Fruit fly (Drosophila melanogaster) whole organism, embryonic: ENCODE data around the gene Nrd1.

Experiments used
- Adf1 ChIP-seq: fragments of 200-800 bp; sonication (Bioruptor generic); IDR thresholded peaks from 2 replicates; pipeline ENCODE4 v1.3.6; 2022; ENCODE audit warnings: missing biosample characterization, missing genetic modification characterization
- Awh ChIP-seq: fragments of 200-800 bp; sonication (Bioruptor generic); IDR thresholded peaks from 2 replicates; pipeline ENCODE4, ENCODE4 v1.3.6; 2022; ENCODE audit warnings: missing biosample characterization, missing genetic modification characterization
- CG10209 ChIP-seq: fragments of 200-800 bp; sonication (Bioruptor generic); optimal IDR thresholded peaks from 3 replicates; lab custom pipeline; 2017; ENCODE audit warnings: missing biosample characterization, mild to moderate bottlenecking, missing genetic modification characterization, missing genetic modification reagents
- CG10267 ChIP-seq: fragments of 200-800 bp; sonication (Bioruptor generic); optimal IDR thresholded peaks from 2 replicates; lab custom pipeline; 2018; ENCODE audit warnings: missing biosample characterization, mild to moderate bottlenecking, missing genetic modification characterization, moderate library complexity
- CG11093 ChIP-seq: fragments of 200-800 bp; sonication (Bioruptor generic); IDR thresholded peaks from 3 replicates; pipeline ENCODE4 v1.3.6; 2022; ENCODE audit warnings: missing biosample characterization, missing genetic modification characterization
- CG13424 ChIP-seq: fragments of 200-800 bp; sonication (Bioruptor generic); optimal IDR thresholded peaks from 2 replicates; lab custom pipeline; 2019; ENCODE audit warnings: missing biosample characterization, mild to moderate bottlenecking, missing genetic modification characterization, moderate library complexity
- CG15011 ChIP-seq: fragments of 200-800 bp; sonication (Bioruptor generic); optimal IDR thresholded peaks from 3 replicates; lab custom pipeline; 2018; ENCODE audit warnings: missing biosample characterization, mild to moderate bottlenecking, missing genetic modification characterization
- CG15696 ChIP-seq: fragments of 200-800 bp; sonication (Bioruptor generic); optimal IDR thresholded peaks from 2 replicates; lab custom pipeline; 2019; ENCODE audit warnings: missing biosample characterization, mild to moderate bottlenecking, missing genetic modification characterization, moderate library complexity
- CG16779 ChIP-seq: fragments of 200-800 bp; sonication (Bioruptor generic); IDR thresholded peaks from 2 replicates; pipeline ENCODE4 v1.3.6; 2022; ENCODE audit warnings: missing biosample characterization, missing genetic modification characterization
- CG16813 ChIP-seq: fragments of 200-800 bp; sonication (Bioruptor generic); IDR thresholded peaks from 3 replicates; pipeline ENCODE4 v1.3.6; 2022; ENCODE audit warnings: missing biosample characterization, missing genetic modification characterization; ENCODE audit not compliant: partially characterized antibody
- CG18262 ChIP-seq: fragments of 200-800 bp; optimal IDR thresholded peaks from 3 replicates; lab custom pipeline; 2019; ENCODE audit warnings: missing biosample characterization, mild to moderate bottlenecking, missing genetic modification characterization, moderate library complexity
- CG18599 ChIP-seq: fragments of 200-800 bp; sonication (Bioruptor generic); optimal IDR thresholded peaks from 3 replicates; lab custom pipeline; 2017; ENCODE audit warnings: missing biosample characterization, missing genetic modification characterization, mild to moderate bottlenecking, moderate library complexity, missing genetic modification reagents
- CG18619 ChIP-seq: fragments of 200-800 bp; sonication (Bioruptor generic); optimal IDR thresholded peaks from 3 replicates; lab custom pipeline; 2017; ENCODE audit warnings: missing biosample characterization, mild to moderate bottlenecking, missing genetic modification characterization
- CG2120 ChIP-seq: fragments of 200-800 bp; sonication (Bioruptor generic); optimal IDR thresholded peaks from 3 replicates; lab custom pipeline; 2016; ENCODE audit warnings: missing biosample characterization, missing genetic modification characterization
- CG30020 ChIP-seq: fragments of 200-800 bp; optimal IDR thresholded peaks from 2 replicates; lab custom pipeline; 2019; ENCODE audit warnings: missing biosample characterization, mild to moderate bottlenecking, missing genetic modification characterization, moderate library complexity
- CG31388 ChIP-seq: fragments of 200-800 bp; sonication (Bioruptor generic); optimal IDR thresholded peaks from 2 replicates; lab custom pipeline; 2016; ENCODE audit warnings: missing biosample characterization, missing genetic modification characterization
- CG4328 ChIP-seq: fragments of 200-800 bp; sonication (Bioruptor generic); optimal IDR thresholded peaks from 3 replicates; lab custom pipeline; 2017; ENCODE audit warnings: missing biosample characterization, missing genetic modification reagents, missing genetic modification characterization
- CG4424 ChIP-seq: fragments of 200-800 bp; sonication (Bioruptor generic); optimal IDR thresholded peaks from 3 replicates; lab custom pipeline; 2016; ENCODE audit warnings: missing biosample characterization, missing genetic modification characterization
- CG6765 ChIP-seq: fragments of 200-800 bp; sonication (Bioruptor generic); optimal IDR thresholded peaks from 3 replicates; lab custom pipeline; 2017; ENCODE audit warnings: missing biosample characterization, mild to moderate bottlenecking, missing genetic modification characterization
- CG7987 ChIP-seq: fragments of 200-800 bp; sonication (Bioruptor generic); optimal IDR thresholded peaks from 2 replicates; lab custom pipeline; 2018; ENCODE audit warnings: missing biosample characterization, mild to moderate bottlenecking, missing genetic modification characterization, moderate library complexity
- CG8388 ChIP-seq: fragments of 200-800 bp; sonication (Bioruptor generic); optimal IDR thresholded peaks from 2 replicates; lab custom pipeline; 2019; ENCODE audit warnings: missing biosample characterization, mild to moderate bottlenecking, missing genetic modification characterization, moderate library complexity
- CTCF ChIP-seq: fragments of 200-800 bp; sonication (Bioruptor generic); optimal IDR thresholded peaks from 2 replicates; lab custom pipeline; 2017; ENCODE audit warnings: missing biosample characterization, mild to moderate bottlenecking, missing genetic modification characterization, moderate library complexity
- Chrac-16 ChIP-seq: fragments of 200-800 bp; sonication (Bioruptor generic); optimal IDR thresholded peaks from 3 replicates; lab custom pipeline; 2016; ENCODE audit warnings: missing biosample characterization, missing genetic modification characterization
- ERR ChIP-seq: fragments of 200-800 bp; sonication (Bioruptor generic); optimal IDR thresholded peaks from 2 replicates; lab custom pipeline; 2016; ENCODE audit warnings: missing biosample characterization, missing genetic modification characterization
- Eip74EF ChIP-seq, 2 experiments: fragments of 200-800 bp in 1 of 2; fragments of >200 bp in 1 of 2; sonication (Bioruptor generic) in 1 of 2; optimal IDR thresholded peaks; 2 replicates each; lab custom pipeline; 2017 to 2019; ENCODE audit warnings: missing biosample characterization in 2 of 2, missing genetic modification characterization in 2 of 2, mild to moderate bottlenecking in 1 of 2, moderate library complexity in 1 of 2
- HmgD ChIP-seq: fragments of 200-800 bp; sonication (Bioruptor generic); optimal IDR thresholded peaks from 3 replicates; lab custom pipeline; 2016; ENCODE audit warnings: missing biosample characterization, missing genetic modification characterization
- MTF-1 ChIP-seq: fragments of 200-800 bp; sonication (Bioruptor generic); optimal IDR thresholded peaks from 2 replicates; lab custom pipeline; 2018; ENCODE audit warnings: missing biosample characterization, mild to moderate bottlenecking, missing genetic modification characterization, borderline replicate concordance
- Max ChIP-seq: fragments of 200-800 bp; sonication (Bioruptor generic); optimal IDR thresholded peaks from 2 replicates; lab custom pipeline; 2016; ENCODE audit warnings: missing biosample characterization, mild to moderate bottlenecking, missing genetic modification characterization
- Meics ChIP-seq: fragments of 200-800 bp; sonication (Bioruptor generic); optimal IDR thresholded peaks from 2 replicates; lab custom pipeline; 2017; ENCODE audit warnings: missing biosample characterization, mild to moderate bottlenecking, missing genetic modification characterization
- NC2β ChIP-seq: fragments of 200-800 bp; sonication (Bioruptor generic); optimal IDR thresholded peaks from 2 replicates; lab custom pipeline; 2016; ENCODE audit warnings: missing biosample characterization, missing genetic modification characterization
- Ravus ChIP-seq: fragments of 200-800 bp; sonication (Bioruptor generic); IDR thresholded peaks from 2 replicates; pipeline ENCODE4 v1.3.6; 2022; ENCODE audit warnings: missing biosample characterization, missing genetic modification characterization
- Sin3A ChIP-seq: fragments of >200 bp; optimal IDR thresholded peaks from 2 replicates; lab custom pipeline; 2018
- Sox100B ChIP-seq: fragments of 200-800 bp; sonication (Bioruptor generic); optimal IDR thresholded peaks from 3 replicates; lab custom pipeline; 2018; ENCODE audit warnings: missing biosample characterization, mild to moderate bottlenecking, missing genetic modification characterization
- YL-1 ChIP-seq: fragments of 200-800 bp; sonication (Bioruptor generic); optimal IDR thresholded peaks from 3 replicates; lab custom pipeline; 2017; ENCODE audit warnings: missing biosample characterization, mild to moderate bottlenecking, missing genetic modification characterization
- ash1 ChIP-seq: fragments of 200-800 bp; sonication (Bioruptor generic); optimal IDR thresholded peaks from 2 replicates; lab custom pipeline; 2018; ENCODE audit warnings: missing biosample characterization, mild to moderate bottlenecking, missing genetic modification characterization
- ato ChIP-seq: fragments of 200-800 bp; sonication (Bioruptor generic); IDR thresholded peaks from 2 replicates; pipeline ENCODE4 v1.3.6; 2022; ENCODE audit warnings: missing biosample characterization, missing genetic modification characterization; ENCODE audit not compliant: partially characterized antibody
- bab2 ChIP-seq: fragments of 200-800 bp; sonication (Bioruptor generic); optimal IDR thresholded peaks from 2 replicates; lab custom pipeline; 2016; ENCODE audit warnings: missing biosample characterization, missing genetic modification characterization
- bsh ChIP-seq, 2 experiments: fragments of 200-800 bp; sonication (Bioruptor generic); optimal IDR thresholded peaks; 2 replicates each; lab custom pipeline; 2017 to 2018; ENCODE audit warnings: mild to moderate bottlenecking in 2 of 2, missing biosample characterization in 2 of 2, missing genetic modification characterization in 2 of 2, moderate library complexity in 1 of 2
- chinmo ChIP-seq: fragments of 200-800 bp; sonication (Bioruptor generic); IDR thresholded peaks from 4 replicates; pipeline ENCODE4 v1.3.6; 2022; ENCODE audit warnings: missing biosample characterization, missing genetic modification characterization; ENCODE audit not compliant: partially characterized antibody
- crc ChIP-seq: fragments of 200-800 bp; sonication (Bioruptor generic); optimal IDR thresholded peaks from 2 replicates; lab custom pipeline; 2016; ENCODE audit warnings: missing biosample characterization, missing genetic modification characterization
- cwo ChIP-seq: fragments of 200-800 bp; sonication (Bioruptor generic); optimal IDR thresholded peaks from 3 replicates; lab custom pipeline; 2017; ENCODE audit warnings: missing biosample characterization, missing genetic modification characterization, mild to moderate bottlenecking, moderate library complexity, missing genetic modification reagents
- dmrt11E ChIP-seq: fragments of 200-800 bp; sonication (Bioruptor generic); optimal IDR thresholded peaks from 3 replicates; lab custom pipeline; 2018; ENCODE audit warnings: missing biosample characterization, mild to moderate bottlenecking, missing genetic modification characterization, moderate library complexity
- ewg ChIP-seq: fragments of 200-800 bp; sonication (Bioruptor generic); optimal IDR thresholded peaks from 3 replicates; lab custom pipeline; 2017; ENCODE audit warnings: mild to moderate bottlenecking, missing biosample characterization, missing genetic modification reagents, missing genetic modification characterization
- exex ChIP-seq: fragments of 200-800 bp; sonication (Bioruptor generic); optimal IDR thresholded peaks from 4 replicates; lab custom pipeline; 2018; ENCODE audit warnings: missing biosample characterization, mild to moderate bottlenecking, missing genetic modification characterization, moderate library complexity
- gt ChIP-seq: fragments of 200-800 bp; sonication (Bioruptor generic); IDR thresholded peaks from 2 replicates; pipeline ENCODE4 v1.3.6; 2022; ENCODE audit warnings: missing biosample characterization, missing genetic modification characterization
- kay ChIP-seq: fragments of 200-800 bp; sonication (Bioruptor generic); optimal IDR thresholded peaks from 2 replicates; lab custom pipeline; 2016; ENCODE audit warnings: missing biosample characterization, missing genetic modification characterization
- pan ChIP-seq, 4 experiments: fragments of >200 bp in 3 of 4; fragments of 200-800 bp in 1 of 4; sonication (Bioruptor generic) in 1 of 4; optimal IDR thresholded peaks in 3 of 4; IDR thresholded peaks in 1 of 4; 2 replicates each; pipeline versions ENCODE4 v1.3.6 to Lab custom; 2017 to 2022; ENCODE audit warnings: missing biosample characterization in 2 of 4, missing genetic modification characterization in 2 of 4, mixed read lengths in 1 of 4
- pb ChIP-seq: fragments of 200-800 bp; sonication (Bioruptor generic); optimal IDR thresholded peaks from 3 replicates; lab custom pipeline; 2016; ENCODE audit warnings: missing biosample characterization, missing genetic modification characterization
- sr ChIP-seq: fragments of 200-800 bp; sonication (Bioruptor generic); IDR thresholded peaks from 3 replicates; pipeline ENCODE4 v1.3.6; 2022; ENCODE audit warnings: missing biosample characterization, missing genetic modification characterization
- unc-4 ChIP-seq: fragments of 200-800 bp; sonication (Bioruptor generic); IDR thresholded peaks from 2 replicates; pipeline ENCODE4 v1.3.6; 2022; ENCODE audit warnings: missing biosample characterization, missing genetic modification characterization; ENCODE audit not compliant: partially characterized antibody
- unpg ChIP-seq: fragments of 200-800 bp; sonication (Bioruptor generic); optimal IDR thresholded peaks from 3 replicates; lab custom pipeline; 2018; ENCODE audit warnings: missing biosample characterization, mild to moderate bottlenecking, missing genetic modification characterization, moderate library complexity

The Nrd1 gene

dm6 chrX:11868866-11869265 lies at the start of gene Nrd1, which contains the start of gene CG1847 (continued):
- TF ChIP-seq CG16779 (GFP tag; lab: Robert Waterston, UW) (no peak), ash1 (GFP tag; lab: Kevin White, UChicago) (no peak), CG6765 (GFP tag; lab: Kevin White, UChicago) (no peak), CG7987 (GFP tag; lab: Kevin White, UChicago) (no peak), CG15696 (tag; lab: Kevin White, UChicago) (no peak), pb (GFP tag; lab: Kevin White, UChicago) (no peak), exex (no peak), crc (GFP tag; lab: Kevin White, UChicago) (no peak), CG31388 (GFP tag; lab: Kevin White, UChicago) (no peak), CG18262 (no peak), ewg (GFP tag; lab: Kevin White, UChicago) (no peak), cwo (GFP tag; lab: Kevin White, UChicago) (no peak), CG30020 (tag; lab: Kevin White, UChicago) (peak; percentile 61), unc-4 (GFP tag; lab: Robert Waterston, UW) (peak; percentile 78), CTCF (GFP tag; lab: Kevin White, UChicago) (no peak), NC2β (GFP tag; lab: Kevin White, UChicago) (no peak), gt (no peak), Awh (no peak), bab2 (GFP tag; lab: Kevin White, UChicago) (no peak), Max (no peak), CG2120 (GFP tag; lab: Kevin White, UChicago) (no peak), HmgD (no peak), CG4424 (GFP tag; lab: Kevin White, UChicago) (no peak), Eip74EF (GFP tag; optimal IDR thresholded peaks at IDR 0.05; lab: Kevin White, UChicago) (no peak), Ravus (GFP tag; lab: Robert Waterston, UW) (no peak), CG10209 (GFP tag; lab: Kevin White, UChicago) (no peak), pan (optimal IDR thresholded peaks at IDR 0.05; lab: Kevin White, UChicago) (no peak), pan (GFP tag; optimal IDR thresholded peaks at IDR 0.05 in 1 of 2, IDR thresholded peaks at IDR 0.05 in 1 of 2) (no peak), dmrt11E (tag; lab: Kevin White, UChicago) (no peak), unpg (no peak), ato (GFP tag; lab: Robert Waterston, UW) (peak; percentile 65), Sox100B (GFP tag; lab: Kevin White, UChicago) (no peak), chinmo (peak; percentile 71; the same call in 1 of the 4 replicates), bsh (GFP tag; optimal IDR thresholded peaks at IDR 0.05; lab: Kevin White, UChicago) (no peak), CG10267 (tag; lab: Kevin White, UChicago) (peak; percentile 37), MTF-1 (GFP tag; lab: Kevin White, UChicago) (no peak), CG11093 (GFP tag; lab: Robert Waterston, UW) (no peak), CG18619 (GFP tag; lab: Kevin White, UChicago) (no peak), CG16813 (GFP tag; lab: Robert Waterston, UW) (peak; percentile 76), CG13424 (tag; lab: Kevin White, UChicago) (no peak), CG15011 (no peak), Meics (GFP tag; lab: Kevin White, UChicago) (no peak), ERR (no peak), kay (GFP tag; lab: Kevin White, UChicago) (no peak), Sin3A (peak; percentile 65), YL-1 (no peak), Chrac-16 (GFP tag; lab: Kevin White, UChicago) (no peak), CG18599 (GFP tag; lab: Kevin White, UChicago) (no peak), CG4328 (GFP tag; lab: Kevin White, UChicago) (no peak), CG8388 (GFP tag; lab: Kevin White, UChicago) (no peak), sr (GFP tag; lab: Robert Waterston, UW) (no peak), Adf1 (GFP tag; lab: Robert Waterston, UW) (no peak)
